Fruit fly (Drosophila melanogaster): Measurements from ENCODE around the gene CG11899.

Gene CG11899

DNA sequence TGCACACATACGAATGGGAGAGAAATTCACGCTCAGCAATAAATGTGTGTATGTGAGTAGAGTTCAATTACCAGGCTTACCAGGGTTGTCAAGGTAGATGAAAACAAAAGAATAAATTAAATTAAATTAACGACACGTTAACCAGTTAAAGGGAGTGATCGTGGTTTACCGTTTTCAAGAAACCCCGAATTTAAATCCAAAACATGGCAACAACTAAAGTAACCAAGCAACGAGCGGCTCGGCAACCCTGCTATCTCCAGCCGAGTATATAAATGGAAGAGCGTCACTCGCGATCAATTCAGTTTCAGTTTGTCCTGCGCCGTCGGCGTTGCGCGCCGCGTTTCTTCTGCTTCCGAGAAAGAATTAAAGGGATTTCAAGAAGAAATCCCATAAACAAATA lies 14.0 kb downstream of the CG11899 start (continued):
- peak; percentile 99 for TF ChIP-seq CG6813 (GFP tag; optimal IDR thresholded peaks at IDR 0.05)
- peak; percentile 99 for TF ChIP-seq CG10654 (GFP tag; optimal IDR thresholded peaks at IDR 0.05)
- TF ChIP-seq Mad (GFP tag; optimal IDR thresholded peaks at IDR 0.05): peak; percentile 99
- peak; percentile 98 for TF ChIP-seq CG4404 (GFP tag; IDR thresholded peaks at IDR 0.05)
- no peak for TF ChIP-seq unc-4 (GFP tag; IDR thresholded peaks at IDR 0.05; ENCODE audit: partially characterized antibody)
- peak; percentile 100 for TF ChIP-seq ara (GFP tag; IDR thresholded peaks at IDR 0.05)

DNA sequence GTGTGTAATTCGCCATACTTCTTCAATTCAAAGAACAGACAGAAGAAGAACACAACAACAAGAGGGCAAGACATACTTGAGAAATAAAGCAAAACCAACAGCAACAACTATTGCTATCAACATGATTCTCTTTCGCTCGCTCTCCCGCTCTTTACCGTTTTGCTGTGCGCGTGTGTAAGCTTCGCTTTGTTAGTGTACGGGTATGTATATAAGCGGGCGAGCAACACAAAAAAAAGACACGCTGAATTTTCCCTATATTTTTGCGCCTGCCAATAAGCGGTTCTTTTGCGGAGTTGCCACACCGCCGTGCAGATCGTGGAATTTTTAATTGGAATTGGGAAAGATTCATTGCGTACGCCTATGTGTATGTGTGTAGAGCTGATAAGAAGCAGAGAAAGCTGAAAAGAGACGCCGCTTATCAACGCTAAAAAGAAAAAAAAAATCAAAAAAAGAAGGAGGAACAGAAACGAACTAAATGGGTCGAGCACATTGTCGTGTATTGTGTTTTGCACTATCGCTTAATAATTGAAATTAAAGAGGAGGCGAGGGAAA lies 14.8 kb downstream of the CG11899 start:
- TF ChIP-seq Pdp1 (GFP tag; optimal IDR thresholded peaks at IDR 0.05): peak in 1 of 2 experiments; percentile 46
- TF ChIP-seq bowl (GFP tag; IDR thresholded peaks at IDR 0.05): no peak
- peak; percentile 63 for TF ChIP-seq nerfin-1 (tag; optimal IDR thresholded peaks at IDR 0.05)
- TF ChIP-seq CHES-1-like (GFP tag; optimal IDR thresholded peaks at IDR 0.05): peak; percentile 16
- TF ChIP-seq CG2199 (GFP tag; IDR thresholded peaks at IDR 0.05): peak; percentile 13; the same call in 1 of the 3 replicates
- TF ChIP-seq CG17328 (GFP tag; IDR thresholded peaks at IDR 0.05): 0 out of 2 replicates have a peak, but pooled peaks have one; percentile 8
- 0 out of 2 replicates have a peak, but pooled peaks have one; percentile 15 for TF ChIP-seq Rfx (GFP tag; IDR thresholded peaks at IDR 0.05)
- TF ChIP-seq CG2120 (GFP tag; optimal IDR thresholded peaks at IDR 0.05): peak; percentile 20
- no peak for TF ChIP-seq CG8359 (GFP tag; optimal IDR thresholded peaks at IDR 0.05; ENCODE audit: borderline replicate concordance)
- no peak for TF ChIP-seq Xrp1 (GFP tag; IDR thresholded peaks at IDR 0.05)
- TF ChIP-seq CG32767 (GFP tag; IDR thresholded peaks at IDR 0.05): 0 out of 2 replicates have a peak, but pooled peaks have one; percentile 11
- TF ChIP-seq lbe (GFP tag; optimal IDR thresholded peaks at IDR 0.05): peak; percentile 57
- no peak for TF ChIP-seq Blimp-1 (GFP tag; optimal IDR thresholded peaks at IDR 0.05)
- no peak for TF ChIP-seq Doc3 (GFP tag; IDR thresholded peaks at IDR 0.05; ENCODE audit: partially characterized antibody)
- TF ChIP-seq bsh (GFP tag; optimal IDR thresholded peaks at IDR 0.05): peak in 1 of 2 experiments; percentile 47
- TF ChIP-seq wor (GFP tag; IDR thresholded peaks at IDR 0.05): no peak
- TF ChIP-seq Elba2 (GFP tag; optimal IDR thresholded peaks at IDR 0.05): peak; percentile 98
- peak; percentile 51 for TF ChIP-seq CG10543 (GFP tag; optimal IDR thresholded peaks at IDR 0.05)
- peak; percentile 82 for TF ChIP-seq CG34376 (GFP tag; optimal IDR thresholded peaks at IDR 0.05)
- TF ChIP-seq yki (optimal IDR thresholded peaks at IDR 0.05): peak; percentile 14
- TF ChIP-seq cwo (GFP tag; optimal IDR thresholded peaks at IDR 0.05): peak; percentile 33
- no peak for TF ChIP-seq CG13894 (tag; optimal IDR thresholded peaks at IDR 0.05)
- TF ChIP-seq CG10654 (GFP tag; optimal IDR thresholded peaks at IDR 0.05): no peak
- peak; percentile 24 for TF ChIP-seq BtbVII (GFP tag; optimal IDR thresholded peaks at IDR 0.05)
- peak; percentile 66; the same call in 1 of the 2 replicates for TF ChIP-seq NFAT (GFP tag; IDR thresholded peaks at IDR 0.05)
- no peak for TF ChIP-seq CG10431 (GFP tag; optimal IDR thresholded peaks at IDR 0.05)
- TF ChIP-seq insv (GFP tag; optimal IDR thresholded peaks at IDR 0.05): peak in 1 of 2 experiments; percentile 96
- TF ChIP-seq stwl (tag; optimal IDR thresholded peaks at IDR 0.05): peak; percentile 21
- TF ChIP-seq cg (GFP tag; optimal IDR thresholded peaks at IDR 0.05): peak; percentile 62
- peak; percentile 35 for TF ChIP-seq grn (GFP tag; optimal IDR thresholded peaks at IDR 0.05)
- no peak for TF ChIP-seq CG8478 (optimal IDR thresholded peaks at IDR 0.05)
- TF ChIP-seq CG9727 (GFP tag; optimal IDR thresholded peaks at IDR 0.05): peak; percentile 7
- no peak for TF ChIP-seq eve (GFP tag; optimal IDR thresholded peaks at IDR 0.05)
- no peak for TF ChIP-seq CG11696 (GFP tag; IDR thresholded peaks at IDR 0.05)
- no peak for TF ChIP-seq pan (optimal IDR thresholded peaks at IDR 0.05)
- peak in 1 of 2 experiments; percentile 25 for TF ChIP-seq pan (GFP tag; optimal IDR thresholded peaks at IDR 0.05 in 1 of 2, IDR thresholded peaks at IDR 0.05 in 1 of 2)
- TF ChIP-seq rib (GFP tag; IDR thresholded peaks at IDR 0.05): peak; percentile 9; the same call in 1 of the 2 replicates
- peak; percentile 5 for TF ChIP-seq lilli (GFP tag; optimal IDR thresholded peaks at IDR 0.05)
- no peak for TF ChIP-seq CG5953 (GFP tag; IDR thresholded peaks at IDR 0.05)
- TF ChIP-seq zen (tag; optimal IDR thresholded peaks at IDR 0.05): peak; percentile 8
- TF ChIP-seq exex (tag; optimal IDR thresholded peaks at IDR 0.05): peak; percentile 60
- TF ChIP-seq Drgx (GFP tag; IDR thresholded peaks at IDR 0.05): peak; percentile 70
- TF ChIP-seq odd (GFP tag; optimal IDR thresholded peaks at IDR 0.05): peak; percentile 8

All from whole organism, embryonic.